Fruit fly (Drosophila melanogaster) whole organism, prepupa: ENCODE data around the gene stas.
A peak's percentile ranks its signal among the peaks of the same experiment; 100 is the strongest.

ENCODE experiments used
- CG10631 ChIP-seq: fragments of 200-800 bp; sonication (Bioruptor generic); optimal IDR thresholded peaks from 2 replicates; lab custom pipeline; 2016; ENCODE audit warnings: missing biosample characterization, missing genetic modification characterization
- CG10669 ChIP-seq: fragments of 200-800 bp; sonication (Bioruptor generic); optimal IDR thresholded peaks from 3 replicates; lab custom pipeline; 2018; ENCODE audit warnings: missing biosample characterization, mild to moderate bottlenecking, missing genetic modification characterization, moderate library complexity
- CG11902 ChIP-seq: fragments of 200-800 bp; sonication (Bioruptor generic); optimal IDR thresholded peaks from 3 replicates; lab custom pipeline; 2016; ENCODE audit warnings: missing biosample characterization, missing genetic modification characterization
- CG15336 ChIP-seq: fragments of 200-800 bp; sonication (Bioruptor generic); IDR thresholded peaks from 2 replicates; pipeline ENCODE4 v1.3.6; 2022; ENCODE audit warnings: missing biosample characterization, missing genetic modification characterization
- CG1621 ChIP-seq: fragments of 200-800 bp; sonication (Bioruptor generic); optimal IDR thresholded peaks from 3 replicates; lab custom pipeline; 2018; ENCODE audit warnings: missing biosample characterization, mild to moderate bottlenecking, missing genetic modification characterization
- CG16779 ChIP-seq: fragments of 200-800 bp; sonication (Bioruptor generic); optimal IDR thresholded peaks from 3 replicates; lab custom pipeline; 2017; ENCODE audit warnings: missing biosample characterization, mild to moderate bottlenecking, missing genetic modification characterization
- CG31627 ChIP-seq: fragments of 200-800 bp; sonication (Bioruptor generic); optimal IDR thresholded peaks from 3 replicates; lab custom pipeline; 2016; ENCODE audit warnings: missing biosample characterization, missing genetic modification characterization
- CG34406 ChIP-seq: fragments of 200-800 bp; sonication (Bioruptor generic); optimal IDR thresholded peaks from 3 replicates; lab custom pipeline; 2016; ENCODE audit warnings: missing biosample characterization, missing genetic modification characterization
- CG4318 ChIP-seq: fragments of 200-800 bp; sonication (Bioruptor generic); optimal IDR thresholded peaks from 3 replicates; lab custom pipeline; 2017; ENCODE audit warnings: missing biosample characterization, mild to moderate bottlenecking, missing genetic modification characterization
- CG6276 ChIP-seq: fragments of 200-800 bp; sonication (Bioruptor generic); optimal IDR thresholded peaks from 2 replicates; lab custom pipeline; 2017; ENCODE audit warnings: missing biosample characterization, mild to moderate bottlenecking, missing genetic modification characterization
- CG6792 ChIP-seq: fragments of 200-800 bp; sonication (Bioruptor generic); optimal IDR thresholded peaks from 3 replicates; lab custom pipeline; 2016; ENCODE audit warnings: missing biosample characterization, missing genetic modification characterization
- CG6854 ChIP-seq: fragments of 200-800 bp; sonication (Bioruptor generic); optimal IDR thresholded peaks from 2 replicates; lab custom pipeline; 2017; ENCODE audit warnings: missing biosample characterization, mild to moderate bottlenecking, missing genetic modification characterization
- CG7368 ChIP-seq: fragments of 200-800 bp; sonication (Bioruptor generic); optimal IDR thresholded peaks from 3 replicates; lab custom pipeline; 2016; ENCODE audit warnings: missing biosample characterization, missing genetic modification characterization
- CG8119 ChIP-seq: fragments of 200-800 bp; sonication (Bioruptor generic); IDR thresholded peaks from 3 replicates; pipeline ENCODE4 v1.3.6; 2022; ENCODE audit warnings: missing biosample characterization, missing genetic modification characterization
- CG8319 ChIP-seq: fragments of 200-800 bp; sonication (Bioruptor generic); optimal IDR thresholded peaks from 3 replicates; lab custom pipeline; 2016; ENCODE audit warnings: missing biosample characterization, missing genetic modification characterization
- CG8632 ChIP-seq: fragments of 200-800 bp; sonication (Bioruptor generic); optimal IDR thresholded peaks from 3 replicates; lab custom pipeline; 2016; ENCODE audit warnings: missing biosample characterization, missing genetic modification characterization
- CG9139 ChIP-seq: fragments of 200-800 bp; sonication (Bioruptor generic); optimal IDR thresholded peaks from 3 replicates; lab custom pipeline; 2017; ENCODE audit warnings: missing biosample characterization, mild to moderate bottlenecking, missing genetic modification characterization
- Eip75B ChIP-seq: fragments of 200-800 bp; sonication (Bioruptor generic); optimal IDR thresholded peaks from 3 replicates; lab custom pipeline; 2016; ENCODE audit warnings: missing biosample characterization, missing genetic modification characterization
- Eip78C ChIP-seq: fragments of 200-800 bp; sonication (Bioruptor generic); peaks from one replicate; lab custom pipeline; 2016; ENCODE audit warnings: missing biosample characterization, missing genetic modification characterization
- Eip93F ChIP-seq: fragments of 200-800 bp; sonication (Bioruptor generic); optimal IDR thresholded peaks from 2 replicates; lab custom pipeline; 2016; ENCODE audit warnings: missing biosample characterization, mild to moderate bottlenecking, missing genetic modification characterization
- Ets21C ChIP-seq: fragments of 200-800 bp; sonication (Bioruptor generic); optimal IDR thresholded peaks from 3 replicates; lab custom pipeline; 2016; ENCODE audit warnings: missing biosample characterization, missing genetic modification characterization
- Ets96B ChIP-seq: fragments of 200-800 bp; optimal IDR thresholded peaks from 2 replicates; lab custom pipeline; 2019; ENCODE audit warnings: missing biosample characterization, mild to moderate bottlenecking, missing genetic modification characterization, moderate library complexity
- Gug ChIP-seq: fragments of 200-800 bp; sonication (Bioruptor generic); IDR thresholded peaks from 2 replicates; pipeline ENCODE4 v1.3.6; 2022; ENCODE audit warnings: missing biosample characterization, missing genetic modification characterization
- Hr38 ChIP-seq: sonication (Bioruptor generic); optimal IDR thresholded peaks from 2 replicates; lab custom pipeline; 2016; ENCODE audit warnings: missing biosample characterization, missing genetic modification characterization
- Lpt ChIP-seq: fragments of 200-800 bp; sonication (Bioruptor generic); optimal IDR thresholded peaks from 3 replicates; lab custom pipeline; 2016; ENCODE audit warnings: missing biosample characterization, missing genetic modification characterization
- OdsH ChIP-seq: fragments of 200-800 bp; sonication (Bioruptor generic); optimal IDR thresholded peaks from 3 replicates; lab custom pipeline; 2016; ENCODE audit warnings: missing biosample characterization, missing genetic modification characterization
- Sox102F ChIP-seq: fragments of 200-800 bp; sonication (Bioruptor generic); optimal IDR thresholded peaks from 2 replicates; lab custom pipeline; 2016; ENCODE audit warnings: missing biosample characterization, mild to moderate bottlenecking, missing genetic modification characterization
- Sox14 ChIP-seq: fragments of 200-800 bp; sonication (Bioruptor generic); optimal IDR thresholded peaks from 3 replicates; lab custom pipeline; 2016; ENCODE audit warnings: missing biosample characterization, missing genetic modification characterization
- Sox15 ChIP-seq: fragments of 200-800 bp; sonication (Bioruptor generic); optimal IDR thresholded peaks from 3 replicates; lab custom pipeline; 2016; ENCODE audit warnings: missing biosample characterization, missing genetic modification characterization
- achi ChIP-seq: fragments of 200-800 bp; sonication (Bioruptor generic); optimal IDR thresholded peaks from 3 replicates; lab custom pipeline; 2016; ENCODE audit warnings: missing biosample characterization, missing genetic modification characterization
- cyc ChIP-seq: fragments of 200-800 bp; sonication (Bioruptor generic); optimal IDR thresholded peaks from 3 replicates; lab custom pipeline; 2016; ENCODE audit warnings: missing biosample characterization, missing genetic modification characterization
- dac ChIP-seq: fragments of 200-800 bp; sonication (Bioruptor generic); optimal IDR thresholded peaks from 2 replicates; lab custom pipeline; 2017; ENCODE audit warnings: missing biosample characterization, mild to moderate bottlenecking, missing genetic modification characterization
- dsx ChIP-seq: fragments of 200-800 bp; optimal IDR thresholded peaks from 3 replicates; lab custom pipeline; 2019; ENCODE audit warnings: missing biosample characterization, mild to moderate bottlenecking, missing genetic modification characterization, moderate library complexity; ENCODE audit not compliant: poor library complexity, severe bottlenecking
- eg ChIP-seq: fragments of 200-800 bp; sonication (Bioruptor generic); IDR thresholded peaks from 3 replicates; pipeline ENCODE4 v1.3.6; 2022; ENCODE audit warnings: missing biosample characterization, missing genetic modification characterization
- esn ChIP-seq: fragments of 200-800 bp; sonication (Bioruptor generic); optimal IDR thresholded peaks from 2 replicates; lab custom pipeline; 2016; ENCODE audit warnings: missing biosample characterization, mild to moderate bottlenecking, missing genetic modification characterization, moderate library complexity
- fd85E ChIP-seq: fragments of 200-800 bp; sonication (Bioruptor generic); optimal IDR thresholded peaks from 3 replicates; lab custom pipeline; 2016; ENCODE audit warnings: missing biosample characterization, missing genetic modification characterization
- fkh ChIP-seq: fragments of 200-800 bp; sonication (Bioruptor generic); optimal IDR thresholded peaks from 3 replicates; lab custom pipeline; 2017; ENCODE audit warnings: missing biosample characterization, mild to moderate bottlenecking, missing genetic modification characterization, moderate library complexity
- lz ChIP-seq: fragments of 200-800 bp; sonication (Bioruptor generic); optimal IDR thresholded peaks from 3 replicates; lab custom pipeline; 2016; ENCODE audit warnings: missing biosample characterization, missing genetic modification characterization
- net ChIP-seq: fragments of 200-800 bp; sonication (Bioruptor generic); optimal IDR thresholded peaks from 3 replicates; lab custom pipeline; 2016; ENCODE audit warnings: missing biosample characterization, missing genetic modification characterization
- salr ChIP-seq, 2 experiments: fragments of 200-800 bp; sonication (Bioruptor generic); optimal IDR thresholded peaks; 3 replicates each; lab custom pipeline; 2016 to 2018; ENCODE audit warnings: missing biosample characterization in 2 of 2, missing genetic modification characterization in 2 of 2, mild to moderate bottlenecking in 1 of 2
- spab ChIP-seq: fragments of 200-800 bp; sonication (Bioruptor generic); optimal IDR thresholded peaks from 2 replicates; lab custom pipeline; 2017; ENCODE audit warnings: missing biosample characterization, mild to moderate bottlenecking, missing genetic modification characterization, missing genetic modification reagents
- ss ChIP-seq, 2 experiments: fragments of 200-800 bp; sonication (Bioruptor generic); optimal IDR thresholded peaks; 2 replicates in 1 of 2; 3 replicates in 1 of 2; lab custom pipeline; 2017 to 2018; ENCODE audit warnings: mild to moderate bottlenecking in 2 of 2, missing biosample characterization in 2 of 2, missing genetic modification characterization in 2 of 2, moderate library complexity in 1 of 2
- vri ChIP-seq: fragments of 200-800 bp; sonication (Bioruptor generic); optimal IDR thresholded peaks from 3 replicates; lab custom pipeline; 2016; ENCODE audit warnings: missing biosample characterization, mild to moderate bottlenecking, missing genetic modification characterization

stas gene

dm6 chrX:17581606-17582281 lies 46.0 kb downstream of the stas start (continued):
- TF ChIP-seq dac (GFP tag; lab: Kevin White, UChicago) (no peak), esn (peak; percentile 42), Ets96B (peak; percentile 54), Eip93F (GFP tag; lab: Kevin White, UChicago) (no peak), CG10669 (GFP tag; lab: Kevin White, UChicago) (peak; percentile 59), CG9139 (GFP tag; lab: Kevin White, UChicago) (no peak), CG10631 (GFP tag; lab: Kevin White, UChicago) (peak; percentile 58), eg (GFP tag; lab: Robert Waterston, UW) (no peak), achi (GFP tag; lab: Kevin White, UChicago) (peak; percentile 59), dsx (peak; percentile 66), Sox102F (GFP tag; lab: Kevin White, UChicago) (peak; percentile 23), OdsH (GFP tag; lab: Kevin White, UChicago) (peak; percentile 57), net (GFP tag; lab: Kevin White, UChicago) (peak; percentile 12), fkh (GFP tag; lab: Kevin White, UChicago) (peak; percentile 57), Lpt (no peak), cyc (GFP tag; lab: Kevin White, UChicago) (no peak), CG8319 (peak; percentile 18), CG4318 (GFP tag; lab: Kevin White, UChicago) (peak; percentile 2), CG31627 (GFP tag; lab: Kevin White, UChicago) (no peak), Ets21C (GFP tag; lab: Kevin White, UChicago) (no peak), Eip78C (peak; percentile 83), CG11902 (GFP tag; lab: Kevin White, UChicago) (peak; percentile 11), lz (GFP tag; lab: Kevin White, UChicago) (no peak), Hr38 (GFP tag; lab: Kevin White, UChicago) (no peak), CG7368 (GFP tag; lab: Kevin White, UChicago) (no peak), spab (peak; percentile 43), vri (peak; percentile 38), CG1621 (tag; lab: Kevin White, UChicago) (peak; percentile 4), Sox14 (GFP tag; lab: Kevin White, UChicago) (peak; percentile 30), salr (GFP tag; optimal IDR thresholded peaks at IDR 0.05; lab: Kevin White, UChicago) (peak in 1 of 2 experiments; percentile 50), Eip75B (GFP tag; lab: Kevin White, UChicago) (peak; percentile 17), CG6276 (GFP tag; lab: Kevin White, UChicago) (no peak), Gug (GFP tag; lab: Robert Waterston, UW) (0 out of 2 replicates have a peak, but pooled peaks have one; percentile 13), CG15336 (GFP tag; lab: Robert Waterston, UW) (no peak), CG34406 (GFP tag; lab: Kevin White, UChicago) (peak; percentile 40), ss (GFP tag; optimal IDR thresholded peaks at IDR 0.05; lab: Kevin White, UChicago) (peak; percentile 38 to 72), CG6854 (GFP tag; lab: Kevin White, UChicago) (no peak), Sox15 (GFP tag; lab: Kevin White, UChicago) (peak; percentile 18), CG8632 (GFP tag; lab: Kevin White, UChicago) (peak; percentile 54), CG6792 (peak; percentile 43)

- TF ChIP-seq Ets96B (no peak), CG9139 (GFP tag; lab: Kevin White, UChicago) (no peak), CG8119 (no peak), lz (GFP tag; lab: Kevin White, UChicago) (no peak), fd85E (GFP tag; lab: Kevin White, UChicago) (no peak), CG15336 (GFP tag; lab: Robert Waterston, UW) (no peak), esn (no peak), Lpt (no peak), CG1621 (tag; lab: Kevin White, UChicago) (no peak), vri (no peak), CG6276 (GFP tag; lab: Kevin White, UChicago) (no peak), dac (GFP tag; lab: Kevin White, UChicago) (no peak), CG6792 (no peak), Eip75B (GFP tag; lab: Kevin White, UChicago) (no peak), CG16779 (tag; lab: Kevin White, UChicago) (no peak)
Measured at dm6 chrX:17580954-17581353, 46.7 kb downstream of the stas start.
